3 worm cellular contexts compared by ENCODE assay signal in the genomic region with DNA sequence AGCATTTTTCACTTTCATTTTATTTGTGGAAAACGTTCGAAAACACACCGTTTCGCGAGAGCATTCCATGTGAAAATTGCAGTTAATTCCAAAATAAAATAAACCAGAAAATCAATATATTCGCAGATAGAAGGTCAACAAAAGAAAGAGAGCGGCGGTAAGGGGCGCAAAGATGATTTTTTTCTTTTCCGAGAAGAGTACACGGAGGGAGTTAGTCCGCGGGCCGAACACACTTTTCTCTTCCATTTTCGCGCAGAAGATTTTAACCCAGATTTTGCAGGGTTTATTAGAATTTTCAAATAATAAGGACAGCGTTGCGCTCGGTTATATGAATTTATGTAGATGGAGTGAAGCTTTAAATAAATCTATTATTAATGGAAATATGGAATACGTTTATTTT.
TF ChIP-seq lines count a peak whose summit lies in the region.

No protein-coding gene starts in this region.

TF ChIP-seq in whole organism, L1 larva, 84 proteins besides CTCF, POLR2A, EP300 and RAD21 (continued from another document):
- TF ChIP-seq ztf-11 (tag; optimal IDR thresholded peaks at IDR 0.05; lab: Kevin White, UChicago), result peak in 1 of 2 experiments; percentile 47
- peak; percentile 36 for TF ChIP-seq xbp-1 (tag; optimal IDR thresholded peaks at IDR 0.05; lab: Kevin White, UChicago)
- TF ChIP-seq lin-13 (GFP tag; optimal IDR thresholded peaks at IDR 0.05; lab: Kevin White, UChicago), result peak; percentile 16
- TF ChIP-seq rnt-1 (tag; optimal IDR thresholded peaks at IDR 0.05; lab: Kevin White, UChicago), result peak; percentile 88
- TF ChIP-seq ets-5 (GFP tag; IDR thresholded peaks at IDR 0.05; lab: Robert Waterston, UW), result no peak
- no peak for TF ChIP-seq ceh-88 (GFP tag; IDR thresholded peaks at IDR 0.05; lab: Robert Waterston, UW)
- no peak for TF ChIP-seq elt-3 (tag; optimal IDR thresholded peaks at IDR 0.05; lab: Kevin White, UChicago)
- TF ChIP-seq nhr-11 (tag; optimal IDR thresholded peaks at IDR 0.05; lab: Kevin White, UChicago), result no peak
- TF ChIP-seq C04F5.9 (tag; optimal IDR thresholded peaks at IDR 0.05; lab: Kevin White, UChicago), result peak; percentile 9
- peak; percentile 65 for TF ChIP-seq snu-23 (GFP tag; optimal IDR thresholded peaks at IDR 0.05; lab: Kevin White, UChicago)
- TF ChIP-seq mep-1 (tag; optimal IDR thresholded peaks at IDR 0.05; lab: Kevin White, UChicago), result peak; percentile 40
- no peak for TF ChIP-seq mef-2 (tag; optimal IDR thresholded peaks at IDR 0.05; lab: Kevin White, UChicago)
- TF ChIP-seq lin-35 (GFP tag; optimal IDR thresholded peaks at IDR 0.05; lab: Kevin White, UChicago), result peak in 1 of 2 experiments; percentile 20
- TF ChIP-seq lin-14 (GFP tag; optimal IDR thresholded peaks at IDR 0.05; lab: Kevin White, UChicago), result peak; percentile 51
- peak; percentile 18 to 31 (median 31) for TF ChIP-seq dpl-1 (GFP tag; optimal IDR thresholded peaks at IDR 0.05; lab: Kevin White, UChicago)
- TF ChIP-seq C16A3.4 (tag; optimal IDR thresholded peaks at IDR 0.05; lab: Kevin White, UChicago), result peak; percentile 20
- TF ChIP-seq nhr-20 (tag; optimal IDR thresholded peaks at IDR 0.05; lab: Kevin White, UChicago), result peak; percentile 59
- peak; percentile 47 for TF ChIP-seq nhr-90 (tag; optimal IDR thresholded peaks at IDR 0.05; lab: Kevin White, UChicago; ENCODE audit: poor library complexity)
- TF ChIP-seq elt-2 (tag; optimal IDR thresholded peaks at IDR 0.05; lab: Kevin White, UChicago), result no peak
- TF ChIP-seq tbx-2 (tag; optimal IDR thresholded peaks at IDR 0.05; lab: Kevin White, UChicago), result peak; percentile 44
- TF ChIP-seq blmp-1 (tag; optimal IDR thresholded peaks at IDR 0.05; lab: Kevin White, UChicago), result peak; percentile 50
- peak; percentile 47 for TF ChIP-seq nhr-47 (tag; optimal IDR thresholded peaks at IDR 0.05; lab: Kevin White, UChicago)
- TF ChIP-seq zip-4 (GFP tag; optimal IDR thresholded peaks at IDR 0.05; lab: Kevin White, UChicago), result no peak
- no peak for TF ChIP-seq sox-4 (tag; optimal IDR thresholded peaks at IDR 0.05; lab: Kevin White, UChicago)
- peak; percentile 70 for TF ChIP-seq lir-3 (tag; optimal IDR thresholded peaks at IDR 0.05; lab: Kevin White, UChicago; ENCODE audit: poor library complexity)
- peak; percentile 26 for TF ChIP-seq nhr-19 (GFP tag; conservative IDR thresholded peaks at IDR 0.05; lab: Robert Waterston, UW)

TF ChIP-seq in whole organism, L3 larva, 47 proteins besides CTCF, POLR2A, EP300 and RAD21 (continued from another document):
- no peak for TF ChIP-seq skn-1 (tag; optimal IDR thresholded peaks at IDR 0.05; lab: Kevin White, UChicago)
- no peak for TF ChIP-seq nhr-76 (tag; optimal IDR thresholded peaks at IDR 0.05; lab: Kevin White, UChicago)
- TF ChIP-seq nhr-25 (tag; optimal IDR thresholded peaks at IDR 0.05; lab: Kevin White, UChicago), result peak; percentile 34
- TF ChIP-seq snpc-4 (tag; optimal IDR thresholded peaks at IDR 0.05; lab: Kevin White, UChicago), result no peak
- TF ChIP-seq hmg-11 (tag; optimal IDR thresholded peaks at IDR 0.05; lab: Kevin White, UChicago), result peak; percentile 9
- TF ChIP-seq nhr-77 (tag; optimal IDR thresholded peaks at IDR 0.05; lab: Kevin White, UChicago), result no peak
- TF ChIP-seq eor-1 (tag; optimal IDR thresholded peaks at IDR 0.05; lab: Kevin White, UChicago), result no peak
- peak; percentile 64 for TF ChIP-seq nhr-23 (tag; optimal IDR thresholded peaks at IDR 0.05; lab: Kevin White, UChicago)
- no peak for TF ChIP-seq tbx-2 (tag; optimal IDR thresholded peaks at IDR 0.05; lab: Kevin White, UChicago)
- no peak for TF ChIP-seq nhr-67 (tag; optimal IDR thresholded peaks at IDR 0.05; lab: Kevin White, UChicago)
- no peak for TF ChIP-seq ama-1 (optimal IDR thresholded peaks at IDR 0.05; lab: Kevin White, UChicago)
- TF ChIP-seq egl-5 (tag; optimal IDR thresholded peaks at IDR 0.05; lab: Kevin White, UChicago), result no peak
- no peak for TF ChIP-seq pqm-1 (tag; optimal IDR thresholded peaks at IDR 0.05; lab: Kevin White, UChicago)
- no peak for TF ChIP-seq elt-2 (tag; optimal IDR thresholded peaks at IDR 0.05; lab: Kevin White, UChicago)
- TF ChIP-seq nfya-1 (tag; optimal IDR thresholded peaks at IDR 0.05; lab: Kevin White, UChicago; ENCODE audit: insufficient read depth), result peak; percentile 34
- no peak for TF ChIP-seq ceh-16 (tag; optimal IDR thresholded peaks at IDR 0.05; lab: Kevin White, UChicago)
- TF ChIP-seq egl-27 (tag; optimal IDR thresholded peaks at IDR 0.05; lab: Kevin White, UChicago), result no peak
- no peak for TF ChIP-seq sea-2 (GFP tag; optimal IDR thresholded peaks at IDR 0.05; lab: Kevin White, UChicago)
- no peak for TF ChIP-seq ztf-4 (tag; optimal IDR thresholded peaks at IDR 0.05; lab: Kevin White, UChicago)
- TF ChIP-seq nhr-11 (tag; optimal IDR thresholded peaks at IDR 0.05; lab: Kevin White, UChicago), result no peak
- no peak for TF ChIP-seq fkh-10 (GFP tag; optimal IDR thresholded peaks at IDR 0.05; lab: Kevin White, UChicago)
- TF ChIP-seq aly-2 (tag; optimal IDR thresholded peaks at IDR 0.05; lab: Kevin White, UChicago), result no peak
- no peak for TF ChIP-seq ceh-9 (tag; optimal IDR thresholded peaks at IDR 0.05; lab: Kevin White, UChicago)

TF ChIP-seq in whole organism, young adult, 124 proteins besides CTCF, POLR2A, EP300 and RAD21 (continued from another document):
- TF ChIP-seq madf-8 (GFP tag; conservative IDR thresholded peaks at IDR 0.05; lab: Robert Waterston, UW) (0 out of 2 replicates have a peak, but pooled peaks have one; percentile 15), nfyb-1 (GFP tag; IDR thresholded peaks at IDR 0.05; lab: Robert Waterston, UW) (no peak), lin-40 (tag; optimal IDR thresholded peaks at IDR 0.05; lab: Kevin White, UChicago) (no peak), F23B12.7 (tag; optimal IDR thresholded peaks at IDR 0.05; lab: Kevin White, UChicago; ENCODE audit: insufficient read depth) (no peak), lsl-1 (GFP tag; optimal IDR thresholded peaks at IDR 0.05; lab: Kevin White, UChicago) (no peak), F49E8.2 (tag; optimal IDR thresholded peaks at IDR 0.05; lab: Kevin White, UChicago; ENCODE audit: insufficient read depth) (no peak), ccch-3 (GFP tag; optimal IDR thresholded peaks at IDR 0.05; lab: Kevin White, UChicago) (no peak), let-526 (GFP tag; IDR thresholded peaks at IDR 0.05; lab: Robert Waterston, UW) (no peak), nfya-2 (GFP tag; IDR thresholded peaks at IDR 0.05; lab: Robert Waterston, UW) (no peak), die-1 (tag; optimal IDR thresholded peaks at IDR 0.05; lab: Kevin White, UChicago) (no peak), ceh-27 (GFP tag; optimal IDR thresholded peaks at IDR 0.05; lab: Kevin White, UChicago) (peak; percentile 39), ceh-40 (GFP tag; IDR thresholded peaks at IDR 0.05; lab: Robert Waterston, UW) (no peak), nfya-1 (tag; optimal IDR thresholded peaks at IDR 0.05; lab: Kevin White, UChicago; ENCODE audit: borderline replicate concordance, insufficient read depth) (no peak), mcd-1 (GFP tag; IDR thresholded peaks at IDR 0.05; lab: Robert Waterston, UW) (0 out of 2 replicates have a peak, but pooled peaks have one; percentile 22), hrde-1 (tag; optimal IDR thresholded peaks at IDR 0.05; lab: Kevin White, UChicago; ENCODE audit: borderline replicate concordance) (no peak), attf-3 (GFP tag; conservative IDR thresholded peaks at IDR 0.05; lab: Robert Waterston, UW) (no peak), madf-6 (GFP tag; IDR thresholded peaks at IDR 0.05; lab: Robert Waterston, UW) (peak; percentile 39; the same call in 1 of the 2 replicates), F39B2.1 (GFP tag; IDR thresholded peaks at IDR 0.05; lab: Robert Waterston, UW) (no peak), tlf-1 (GFP tag; optimal IDR thresholded peaks at IDR 0.05; lab: Kevin White, UChicago) (no peak), tbp1 (GFP tag; optimal IDR thresholded peaks at IDR 0.05; lab: Kevin White, UChicago) (no peak), unc-130 (GFP tag; optimal IDR thresholded peaks at IDR 0.05; lab: Kevin White, UChicago) (peak; percentile 5), lin-54 (GFP tag; optimal IDR thresholded peaks at IDR 0.05; lab: Kevin White, UChicago) (no peak), lag-1 (GFP tag; IDR thresholded peaks at IDR 0.05; lab: Robert Waterston, UW) (no peak), pbrm-1 (GFP tag; IDR thresholded peaks at IDR 0.05; lab: Robert Waterston, UW) (no peak), pha-4 (tag; optimal IDR thresholded peaks at IDR 0.05; lab: Kevin White, UChicago) (no peak), hsf-1 (GFP tag; IDR thresholded peaks at IDR 0.05; lab: Robert Waterston, UW) (no peak), akir-1 (GFP tag; optimal IDR thresholded peaks at IDR 0.05; lab: Kevin White, UChicago) (no peak), atf-7 (tag; optimal IDR thresholded peaks at IDR 0.05; lab: Kevin White, UChicago) (no peak), aptf-3 (GFP tag; IDR thresholded peaks at IDR 0.05; lab: Robert Waterston, UW) (no peak), fkh-3 (tag; optimal IDR thresholded peaks at IDR 0.05; lab: Kevin White, UChicago) (no peak), zim-3 (tag; optimal IDR thresholded peaks at IDR 0.05; lab: Kevin White, UChicago) (no peak), Y56A3A.18 (GFP tag; IDR thresholded peaks at IDR 0.05; lab: Robert Waterston, UW) (no peak), nhr-90 (tag; optimal IDR thresholded peaks at IDR 0.05; lab: Kevin White, UChicago) (no peak), hlh-26 (GFP tag; conservative IDR thresholded peaks at IDR 0.05; lab: Robert Waterston, UW) (no peak), snpc-4 (GFP tag; optimal IDR thresholded peaks at IDR 0.05; lab: Kevin White, UChicago) (no peak), snpc-4 (tag; optimal IDR thresholded peaks at IDR 0.05; lab: Kevin White, UChicago) (peak in 3 of 4 experiments; percentile 58 to 71 (median 60)), snpc-1.1 (tag; optimal IDR thresholded peaks at IDR 0.05; lab: Kevin White, UChicago; ENCODE audit: insufficient read depth) (no peak), ztf-25 (GFP tag; IDR thresholded peaks at IDR 0.05; lab: Robert Waterston, UW) (no peak), dox-1 (GFP tag; IDR thresholded peaks at IDR 0.05; lab: Robert Waterston, UW) (no peak; the same call in 1 of the 2 replicates), him-1 (tag; optimal IDR thresholded peaks at IDR 0.05; lab: Kevin White, UChicago) (no peak), ceh-91 (GFP tag; IDR thresholded peaks at IDR 0.05; lab: Robert Waterston, UW) (no peak), gei-17 (GFP tag; optimal IDR thresholded peaks at IDR 0.05; lab: Kevin White, UChicago) (no peak), ztf-6 (GFP tag; IDR thresholded peaks at IDR 0.05; lab: Robert Waterston, UW) (no peak)
